Fruit fly (Drosophila melanogaster) whole organism, embryonic: ENCODE data around the gene mof.

Experiments used
- Ada2b ChIP-seq: fragments of 200-800 bp; sonication (Bioruptor generic); IDR thresholded peaks from 2 replicates; pipeline ENCODE4 v1.3.6; 2022; ENCODE audit warnings: missing biosample characterization, missing genetic modification characterization
- Awh ChIP-seq: fragments of 200-800 bp; sonication (Bioruptor generic); IDR thresholded peaks from 2 replicates; pipeline ENCODE4, ENCODE4 v1.3.6; 2022; ENCODE audit warnings: missing biosample characterization, missing genetic modification characterization
- Bgb ChIP-seq: fragments of 200-800 bp; sonication (Bioruptor generic); IDR thresholded peaks from 2 replicates; pipeline ENCODE4 v1.3.6; 2022; ENCODE audit warnings: missing biosample characterization, missing genetic modification characterization; ENCODE audit not compliant: partially characterized antibody
- CG10274 ChIP-seq: fragments of 200-800 bp; sonication (Bioruptor generic); optimal IDR thresholded peaks from 3 replicates; lab custom pipeline; 2017; ENCODE audit warnings: missing biosample characterization, mild to moderate bottlenecking, missing genetic modification characterization
- CG10979 ChIP-seq: fragments of 200-800 bp; sonication (Bioruptor generic); optimal IDR thresholded peaks from 2 replicates; lab custom pipeline; 2018; ENCODE audit warnings: missing biosample characterization, mild to moderate bottlenecking, missing genetic modification characterization, moderate library complexity
- CG11723 ChIP-seq: fragments of 200-800 bp; sonication (Bioruptor generic); optimal IDR thresholded peaks from 2 replicates; lab custom pipeline; 2017; ENCODE audit warnings: missing biosample characterization, mild to moderate bottlenecking, missing genetic modification characterization
- CG12299 ChIP-seq: fragments of 200-800 bp; sonication (Bioruptor generic); optimal IDR thresholded peaks from 2 replicates; lab custom pipeline; 2018; ENCODE audit warnings: missing biosample characterization, mild to moderate bottlenecking, missing genetic modification characterization
- CG13424 ChIP-seq: fragments of 200-800 bp; sonication (Bioruptor generic); optimal IDR thresholded peaks from 2 replicates; lab custom pipeline; 2019; ENCODE audit warnings: missing biosample characterization, mild to moderate bottlenecking, missing genetic modification characterization, moderate library complexity
- CG14667 ChIP-seq: fragments of 200-800 bp; sonication (Bioruptor generic); IDR thresholded peaks from 2 replicates; pipeline ENCODE4 v1.3.6; 2022; ENCODE audit warnings: missing biosample characterization, missing genetic modification characterization
- CG1529 ChIP-seq: fragments of 200-800 bp; sonication (Bioruptor generic); optimal IDR thresholded peaks from 3 replicates; lab custom pipeline; 2018; ENCODE audit warnings: missing biosample characterization, missing genetic modification characterization
- CG1647 ChIP-seq: fragments of 200-800 bp; sonication (Bioruptor generic); optimal IDR thresholded peaks from 3 replicates; lab custom pipeline; 2016; ENCODE audit warnings: missing biosample characterization, missing genetic modification characterization
- CG16779 ChIP-seq: fragments of 200-800 bp; sonication (Bioruptor generic); IDR thresholded peaks from 2 replicates; pipeline ENCODE4 v1.3.6; 2022; ENCODE audit warnings: missing biosample characterization, missing genetic modification characterization
- CG17829 ChIP-seq: fragments of 200-800 bp; optimal IDR thresholded peaks from 2 replicates; lab custom pipeline; 2019; ENCODE audit warnings: missing biosample characterization, mild to moderate bottlenecking, missing genetic modification characterization, moderate library complexity
- CG1792 ChIP-seq: fragments of 200-800 bp; sonication (Bioruptor generic); optimal IDR thresholded peaks from 2 replicates; lab custom pipeline; 2016; ENCODE audit warnings: missing biosample characterization, missing genetic modification characterization
- CG2120 ChIP-seq: fragments of 200-800 bp; sonication (Bioruptor generic); optimal IDR thresholded peaks from 3 replicates; lab custom pipeline; 2016; ENCODE audit warnings: missing biosample characterization, missing genetic modification characterization
- CG3995 ChIP-seq: fragments of 200-800 bp; sonication (Bioruptor generic); optimal IDR thresholded peaks from 3 replicates; lab custom pipeline; 2016; ENCODE audit warnings: missing biosample characterization, missing genetic modification characterization
- CG42726 ChIP-seq: fragments of 200-800 bp; sonication (Bioruptor generic); IDR thresholded peaks from 2 replicates; pipeline ENCODE4 v1.3.6; 2022; ENCODE audit warnings: missing biosample characterization, missing genetic modification characterization; ENCODE audit not compliant: partially characterized antibody
- CG43689 ChIP-seq: fragments of 200-800 bp; sonication (Bioruptor generic); IDR thresholded peaks from 2 replicates; pipeline ENCODE4 v1.3.6; 2022; ENCODE audit warnings: missing biosample characterization, missing genetic modification characterization
- CG6765 ChIP-seq: fragments of 200-800 bp; sonication (Bioruptor generic); optimal IDR thresholded peaks from 3 replicates; lab custom pipeline; 2017; ENCODE audit warnings: missing biosample characterization, mild to moderate bottlenecking, missing genetic modification characterization
- CG7963 ChIP-seq: fragments of 200-800 bp; sonication (Bioruptor generic); IDR thresholded peaks from 3 replicates; pipeline ENCODE4 v1.3.6; 2022; ENCODE audit warnings: missing biosample characterization, missing genetic modification characterization; ENCODE audit not compliant: partially characterized antibody
- CG8089 ChIP-seq: fragments of 200-800 bp; sonication (Bioruptor generic); optimal IDR thresholded peaks from 3 replicates; lab custom pipeline; 2016; ENCODE audit warnings: missing biosample characterization, missing genetic modification characterization
- CG9876 ChIP-seq: fragments of 200-800 bp; sonication (Bioruptor generic); optimal IDR thresholded peaks from 2 replicates; lab custom pipeline; 2016; ENCODE audit warnings: missing biosample characterization, missing genetic modification characterization
- CHES-1-like ChIP-seq: fragments of 200-800 bp; sonication (Bioruptor generic); optimal IDR thresholded peaks from 2 replicates; lab custom pipeline; 2016; ENCODE audit warnings: missing biosample characterization, missing genetic modification characterization
- CkIIα-i1 ChIP-seq: fragments of 200-800 bp; sonication (Bioruptor generic); IDR thresholded peaks from 2 replicates; pipeline ENCODE4 v1.3.6; 2022; ENCODE audit warnings: missing biosample characterization, missing genetic modification characterization
- D19A ChIP-seq: fragments of 200-800 bp; optimal IDR thresholded peaks from 3 replicates; lab custom pipeline; 2019; ENCODE audit warnings: missing biosample characterization, mild to moderate bottlenecking, missing genetic modification characterization, moderate library complexity
- D19B ChIP-seq: fragments of 200-800 bp; sonication (Bioruptor generic); optimal IDR thresholded peaks from 2 replicates; lab custom pipeline; 2017; ENCODE audit warnings: missing biosample characterization, mild to moderate bottlenecking, missing genetic modification characterization
- Gsc ChIP-seq: fragments of 200-800 bp; sonication (Bioruptor generic); IDR thresholded peaks from 2 replicates; pipeline ENCODE4 v1.3.6; 2022; ENCODE audit warnings: missing biosample characterization, missing genetic modification characterization
- Hmr ChIP-seq: fragments of 200-800 bp; sonication (Bioruptor generic); optimal IDR thresholded peaks from 3 replicates; lab custom pipeline; 2017; ENCODE audit warnings: mild to moderate bottlenecking, missing biosample characterization, missing genetic modification reagents, missing genetic modification characterization
- Hmx ChIP-seq: fragments of 200-800 bp; sonication (Bioruptor generic); optimal IDR thresholded peaks from 2 replicates; lab custom pipeline; 2016; ENCODE audit warnings: missing biosample characterization, missing genetic modification characterization
- Hr39 ChIP-seq: fragments of >200 bp; optimal IDR thresholded peaks from 2 replicates; lab custom pipeline; 2017
- Mrtf ChIP-seq: fragments of 200-800 bp; sonication (Bioruptor generic); IDR thresholded peaks from 3 replicates; pipeline ENCODE4 v1.3.6; 2022; ENCODE audit warnings: missing biosample characterization, missing genetic modification characterization
- Ptx1 ChIP-seq: fragments of 200-800 bp; sonication (Bioruptor generic); IDR thresholded peaks from 2 replicates; pipeline ENCODE4 v1.3.6; 2022; ENCODE audit warnings: missing biosample characterization, missing genetic modification characterization
- Rx ChIP-seq: fragments of 200-800 bp; sonication (Bioruptor generic); IDR thresholded peaks from 2 replicates; pipeline ENCODE4 v1.3.6; 2022; ENCODE audit warnings: missing biosample characterization, missing genetic modification characterization
- croc ChIP-seq: fragments of 200-800 bp; sonication (Bioruptor generic); conservative IDR thresholded peaks from 3 replicates; pipeline ENCODE4 v1.3.6; 2022; ENCODE audit warnings: missing biosample characterization, missing genetic modification characterization
- dati ChIP-seq: fragments of 200-800 bp; sonication (Bioruptor generic); IDR thresholded peaks from 2 replicates; pipeline ENCODE4 v1.3.6; 2022; ENCODE audit warnings: missing biosample characterization, missing genetic modification characterization
- disco-r ChIP-seq: fragments of 200-800 bp; sonication (Bioruptor generic); optimal IDR thresholded peaks from 2 replicates; lab custom pipeline; 2016; ENCODE audit warnings: missing biosample characterization, missing genetic modification characterization
- ewg ChIP-seq: fragments of 200-800 bp; sonication (Bioruptor generic); optimal IDR thresholded peaks from 3 replicates; lab custom pipeline; 2017; ENCODE audit warnings: mild to moderate bottlenecking, missing biosample characterization, missing genetic modification reagents, missing genetic modification characterization
- exex ChIP-seq: fragments of 200-800 bp; sonication (Bioruptor generic); optimal IDR thresholded peaks from 4 replicates; lab custom pipeline; 2018; ENCODE audit warnings: missing biosample characterization, mild to moderate bottlenecking, missing genetic modification characterization, moderate library complexity
- pho ChIP-seq: fragments of 200-800 bp; sonication (Bioruptor generic); optimal IDR thresholded peaks from 2 replicates; lab custom pipeline; 2016; ENCODE audit warnings: missing biosample characterization, missing genetic modification characterization
- prd ChIP-seq, 3 experiments: fragments of >200 bp in 2 of 3; fragments of 200-800 bp in 1 of 3; sonication (Bioruptor generic) in 1 of 3; optimal IDR thresholded peaks in 2 of 3; IDR thresholded peaks in 1 of 3; 2 replicates in 2 of 3; 3 replicates in 1 of 3; pipeline versions ENCODE4 v1.3.6 to Lab custom; 2017 to 2022; ENCODE audit warnings: missing biosample characterization in 1 of 3, missing genetic modification characterization in 1 of 3
- psq ChIP-seq: fragments of 200-800 bp; sonication (Bioruptor generic); optimal IDR thresholded peaks from 2 replicates; lab custom pipeline; 2017; ENCODE audit warnings: missing biosample characterization, missing genetic modification characterization
- sc ChIP-seq, 3 experiments: fragments of >200 bp in 2 of 3; fragments of 200-800 bp in 1 of 3; sonication (Bioruptor generic) in 1 of 3; optimal IDR thresholded peaks; 2 replicates in 2 of 3; 3 replicates in 1 of 3; lab custom pipeline; 2017; ENCODE audit warnings: mild to moderate bottlenecking in 1 of 3, missing biosample characterization in 1 of 3, missing genetic modification characterization in 1 of 3, missing genetic modification reagents in 1 of 3
- sens-2 ChIP-seq: fragments of 200-800 bp; sonication (Bioruptor generic); IDR thresholded peaks from 2 replicates; pipeline ENCODE4 v1.3.6; 2022; ENCODE audit warnings: missing biosample characterization, missing genetic modification characterization
- sim ChIP-seq: fragments of 200-800 bp; sonication (Bioruptor generic); IDR thresholded peaks from 2 replicates; pipeline ENCODE4 v1.3.6; 2022; ENCODE audit warnings: missing biosample characterization, missing genetic modification characterization
- ssp ChIP-seq: fragments of 200-800 bp; sonication (Bioruptor generic); IDR thresholded peaks from 2 replicates; pipeline ENCODE4 v1.3.6; 2022; ENCODE audit warnings: missing biosample characterization, missing genetic modification characterization
- tll ChIP-seq, 2 experiments: fragments of 200-800 bp in 1 of 2; fragments of >200 bp in 1 of 2; sonication (Bioruptor generic) in 1 of 2; optimal IDR thresholded peaks; 2 replicates each; lab custom pipeline; 2017 to 2019; ENCODE audit warnings: missing biosample characterization in 2 of 2, missing genetic modification characterization in 2 of 2, mild to moderate bottlenecking in 1 of 2, moderate library complexity in 1 of 2
- twi ChIP-seq: fragments of 200-800 bp; optimal IDR thresholded peaks from 2 replicates; lab custom pipeline; 2019; ENCODE audit warnings: missing biosample characterization, mild to moderate bottlenecking, missing genetic modification characterization, moderate library complexity
- z ChIP-seq: fragments of 200-800 bp; sonication (Bioruptor generic); IDR thresholded peaks from 3 replicates; pipeline ENCODE4 v1.3.6; 2022; ENCODE audit warnings: missing biosample characterization, missing genetic modification characterization

The mof gene

DNA sequence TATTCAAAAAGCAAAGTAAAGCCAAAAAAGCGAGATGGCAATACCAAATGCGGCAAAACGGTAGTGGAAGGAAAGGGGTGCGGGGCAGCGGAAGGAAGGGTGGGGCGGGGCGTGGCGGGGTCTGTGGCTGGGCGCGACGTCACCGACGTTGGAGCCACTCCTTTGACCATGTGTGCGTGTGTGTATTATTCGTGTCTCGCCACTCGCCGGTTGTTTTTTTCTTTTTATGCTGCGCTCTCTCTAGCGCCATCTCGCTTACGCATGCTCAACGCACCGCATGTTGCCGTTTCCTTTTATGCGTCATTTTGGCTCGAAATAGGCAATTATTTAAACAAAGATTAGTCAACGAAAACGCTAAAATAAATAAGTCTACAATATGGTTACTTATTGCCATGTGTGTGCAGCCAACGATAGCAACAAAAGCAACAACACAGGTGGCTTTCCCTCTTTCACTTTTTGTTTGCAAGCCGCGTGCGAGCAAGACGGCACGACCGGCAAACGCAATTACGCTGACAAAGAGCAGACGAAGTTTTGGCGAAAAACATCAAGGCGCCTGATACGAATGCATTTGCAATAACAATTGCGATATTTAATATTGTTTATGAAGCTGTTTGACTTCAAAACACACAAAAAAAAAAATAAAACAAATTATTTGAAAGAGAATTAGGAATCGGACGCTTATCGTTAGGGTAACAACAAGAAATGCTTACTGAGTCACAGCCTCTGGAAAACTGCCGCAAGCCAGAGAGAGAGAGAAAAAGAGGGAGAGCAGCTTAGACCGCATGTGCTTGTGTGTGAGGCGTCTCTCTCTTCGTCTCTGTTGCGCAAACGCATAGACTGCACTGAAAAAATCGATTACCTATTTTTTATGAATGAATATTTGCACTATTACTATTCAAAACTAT, 22.8 kb upstream of the mof start (continued):
- TF ChIP-seq CG2120 (GFP tag; lab: Kevin White, UChicago) (no peak), tll (GFP tag; optimal IDR thresholded peaks at IDR 0.05; lab: Kevin White, UChicago) (peak in 1 of 2 experiments; percentile 16), CG10274 (GFP tag; lab: Kevin White, UChicago) (peak; percentile 29), CG7963 (GFP tag; lab: Robert Waterston, UW) (no peak), twi (tag; lab: Kevin White, UChicago) (peak; percentile 70), ewg (GFP tag; lab: Kevin White, UChicago) (peak; percentile 54), Bgb (GFP tag; lab: Robert Waterston, UW) (0 out of 2 replicates have a peak, but pooled peaks have one; percentile 18), CG1529 (GFP tag; lab: Kevin White, UChicago) (no peak), sim (GFP tag; lab: Robert Waterston, UW) (no peak), CG14667 (GFP tag; lab: Robert Waterston, UW) (no peak), CG1647 (GFP tag; lab: Kevin White, UChicago) (no peak), CG13424 (peak; percentile 6), D19B (GFP tag; lab: Kevin White, UChicago) (no peak), dati (no peak), Ptx1 (no peak), CHES-1-like (no peak), Rx (no peak), CG9876 (GFP tag; lab: Kevin White, UChicago) (no peak), CG16779 (no peak), Hmx (no peak), Ada2b (GFP tag; lab: Robert Waterston, UW) (no peak), exex (tag; lab: Kevin White, UChicago) (peak; percentile 6), CG6765 (no peak), psq (GFP tag; lab: Kevin White, UChicago) (peak; percentile 75), sc (optimal IDR thresholded peaks at IDR 0.05; lab: Kevin White, UChicago) (no peak), sc (GFP tag; optimal IDR thresholded peaks at IDR 0.05; lab: Kevin White, UChicago) (no peak), CG8089 (GFP tag; lab: Kevin White, UChicago) (no peak), Awh (GFP tag; lab: Robert Waterston, UW) (peak; percentile 31; the same call in 1 of the 2 replicates), z (GFP tag; lab: Robert Waterston, UW) (0 out of 3 replicates have a peak, but pooled peaks have one; percentile 36), Hmr (peak; percentile 30), CG12299 (tag; lab: Kevin White, UChicago) (peak; percentile 15), CG10979 (tag; lab: Kevin White, UChicago) (no peak), ssp (no peak), Gsc (GFP tag; lab: Robert Waterston, UW) (no peak), pho (GFP tag; lab: Kevin White, UChicago) (no peak), disco-r (no peak), CkIIα-i1 (GFP tag; lab: Robert Waterston, UW) (0 out of 2 replicates have a peak, but pooled peaks have one; percentile 42), croc (GFP tag; lab: Robert Waterston, UW) (no peak), CG42726 (GFP tag; lab: Robert Waterston, UW) (peak; percentile 44; the same call in 1 of the 2 replicates), Mrtf (peak; percentile 29; the same call in 1 of the 3 replicates), CG17829 (tag; lab: Kevin White, UChicago) (no peak), CG3995 (GFP tag; lab: Kevin White, UChicago) (no peak), CG11723 (GFP tag; lab: Kevin White, UChicago) (no peak), CG1792 (no peak), sens-2 (no peak), prd (optimal IDR thresholded peaks at IDR 0.05; lab: Kevin White, UChicago) (no peak), prd (GFP tag; IDR thresholded peaks at IDR 0.05; lab: Robert Waterston, UW) (no peak), D19A (tag; lab: Kevin White, UChicago) (no peak), CG43689 (no peak), Hr39 (lab: Kevin White, UChicago) (no peak)
